Fruit fly (Drosophila melanogaster) whole organism, embryonic: ENCODE results near the gene Drsl2.

Experiments
- Aef1 ChIP-seq: fragments of 200-800 bp; sonication (Bioruptor generic); IDR thresholded peaks from 3 replicates; pipeline ENCODE4 v1.3.6; 2022; ENCODE audit warnings: missing biosample characterization, missing genetic modification characterization
- Antp ChIP-seq: fragments of 200-800 bp; sonication (Bioruptor generic); optimal IDR thresholded peaks from 3 replicates; lab custom pipeline; 2016; ENCODE audit warnings: missing biosample characterization, missing genetic modification characterization
- Awh ChIP-seq: fragments of 200-800 bp; sonication (Bioruptor generic); IDR thresholded peaks from 2 replicates; pipeline ENCODE4, ENCODE4 v1.3.6; 2022; ENCODE audit warnings: missing biosample characterization, missing genetic modification characterization
- BEAF-32 ChIP-seq: fragments of 200-800 bp; sonication (Bioruptor generic); optimal IDR thresholded peaks from 3 replicates; lab custom pipeline; 2017; ENCODE audit warnings: missing biosample characterization, missing genetic modification characterization, mild to moderate bottlenecking, moderate library complexity, missing genetic modification reagents
- Bgb ChIP-seq: fragments of 200-800 bp; sonication (Bioruptor generic); IDR thresholded peaks from 2 replicates; pipeline ENCODE4 v1.3.6; 2022; ENCODE audit warnings: missing biosample characterization, missing genetic modification characterization; ENCODE audit not compliant: partially characterized antibody
- Blimp-1 ChIP-seq: fragments of 200-800 bp; sonication (Bioruptor generic); optimal IDR thresholded peaks from 3 replicates; lab custom pipeline; 2018; ENCODE audit warnings: missing biosample characterization, missing genetic modification characterization, mild to moderate bottlenecking, moderate library complexity, missing genetic modification reagents
- CG11456 ChIP-seq: fragments of 200-800 bp; sonication (Bioruptor generic); IDR thresholded peaks from 3 replicates; pipeline ENCODE4 v1.3.6; 2022; ENCODE audit warnings: missing biosample characterization, missing genetic modification characterization
- CG11723 ChIP-seq: fragments of 200-800 bp; sonication (Bioruptor generic); optimal IDR thresholded peaks from 2 replicates; lab custom pipeline; 2017; ENCODE audit warnings: missing biosample characterization, mild to moderate bottlenecking, missing genetic modification characterization
- CG14050 ChIP-seq: fragments of 200-800 bp; sonication (Bioruptor generic); IDR thresholded peaks from 3 replicates; pipeline ENCODE4 v1.3.6; 2022; ENCODE audit warnings: missing biosample characterization, missing genetic modification characterization
- CG14441 ChIP-seq: fragments of 200-800 bp; sonication (Bioruptor generic); IDR thresholded peaks from 2 replicates; pipeline ENCODE4 v1.3.6; 2022; ENCODE audit warnings: missing biosample characterization, missing genetic modification characterization
- CG14667 ChIP-seq: fragments of 200-800 bp; sonication (Bioruptor generic); IDR thresholded peaks from 2 replicates; pipeline ENCODE4 v1.3.6; 2022; ENCODE audit warnings: missing biosample characterization, missing genetic modification characterization
- CG17359 ChIP-seq: fragments of 200-800 bp; sonication (Bioruptor generic); optimal IDR thresholded peaks from 3 replicates; lab custom pipeline; 2018; ENCODE audit warnings: missing biosample characterization, mild to moderate bottlenecking, missing genetic modification characterization, moderate library complexity
- CG18599 ChIP-seq: fragments of 200-800 bp; sonication (Bioruptor generic); optimal IDR thresholded peaks from 3 replicates; lab custom pipeline; 2017; ENCODE audit warnings: missing biosample characterization, missing genetic modification characterization, mild to moderate bottlenecking, moderate library complexity, missing genetic modification reagents
- CG30431 ChIP-seq: fragments of 200-800 bp; sonication (Bioruptor generic); optimal IDR thresholded peaks from 2 replicates; lab custom pipeline; 2017; ENCODE audit warnings: missing biosample characterization, missing genetic modification characterization
- CG31441 ChIP-seq: fragments of 200-800 bp; sonication (Bioruptor generic); IDR thresholded peaks from 2 replicates; pipeline ENCODE4 v1.3.6; 2022; ENCODE audit warnings: missing biosample characterization, missing genetic modification characterization
- CG3726 ChIP-seq: fragments of 200-800 bp; sonication (Bioruptor generic); IDR thresholded peaks from 3 replicates; pipeline ENCODE4, ENCODE4 v1.3.6; 2022; ENCODE audit warnings: missing biosample characterization, missing genetic modification characterization
- CG4404 ChIP-seq: fragments of 200-800 bp; sonication (Bioruptor generic); IDR thresholded peaks from 2 replicates; pipeline ENCODE4 v1.3.6; 2022; ENCODE audit warnings: missing biosample characterization, missing genetic modification characterization
- CG4730 ChIP-seq: fragments of 200-800 bp; sonication (Bioruptor generic); IDR thresholded peaks from 2 replicates; pipeline ENCODE4 v1.3.6; 2022; ENCODE audit warnings: missing biosample characterization, missing genetic modification characterization
- D19A ChIP-seq: fragments of 200-800 bp; optimal IDR thresholded peaks from 3 replicates; lab custom pipeline; 2019; ENCODE audit warnings: missing biosample characterization, mild to moderate bottlenecking, missing genetic modification characterization, moderate library complexity
- GATAe ChIP-seq: fragments of 200-800 bp; sonication (Bioruptor generic); conservative IDR thresholded peaks from 2 replicates; pipeline ENCODE4 v1.3.6; 2022; ENCODE audit warnings: missing biosample characterization, missing genetic modification characterization
- H15 ChIP-seq: fragments of 200-800 bp; sonication (Bioruptor generic); IDR thresholded peaks from 3 replicates; pipeline ENCODE4 v1.3.6; 2022; ENCODE audit warnings: missing biosample characterization, missing genetic modification characterization
- HLH4C ChIP-seq: fragments of 200-800 bp; sonication (Bioruptor generic); IDR thresholded peaks from 3 replicates; pipeline ENCODE4 v1.3.6; 2022; ENCODE audit warnings: missing biosample characterization, missing genetic modification characterization; ENCODE audit not compliant: partially characterized antibody
- MTF-1 ChIP-seq: fragments of 200-800 bp; sonication (Bioruptor generic); optimal IDR thresholded peaks from 2 replicates; lab custom pipeline; 2018; ENCODE audit warnings: missing biosample characterization, mild to moderate bottlenecking, missing genetic modification characterization, borderline replicate concordance
- Oaz ChIP-seq: fragments of 200-800 bp; sonication (Bioruptor generic); IDR thresholded peaks from 2 replicates; pipeline ENCODE4 v1.3.6; 2022; ENCODE audit warnings: missing biosample characterization, missing genetic modification characterization
- TFAM ChIP-seq: fragments of 200-800 bp; sonication (Bioruptor generic); optimal IDR thresholded peaks from 2 replicates; lab custom pipeline; 2017; ENCODE audit warnings: missing biosample characterization, missing genetic modification characterization, inconsistent platforms
- YL-1 ChIP-seq: fragments of 200-800 bp; sonication (Bioruptor generic); optimal IDR thresholded peaks from 3 replicates; lab custom pipeline; 2017; ENCODE audit warnings: missing biosample characterization, mild to moderate bottlenecking, missing genetic modification characterization
- ab ChIP-seq: fragments of 200-800 bp; sonication (Bioruptor generic); optimal IDR thresholded peaks from 2 replicates; lab custom pipeline; 2016; ENCODE audit warnings: missing biosample characterization, missing genetic modification characterization
- bab2 ChIP-seq: fragments of 200-800 bp; sonication (Bioruptor generic); optimal IDR thresholded peaks from 2 replicates; lab custom pipeline; 2016; ENCODE audit warnings: missing biosample characterization, missing genetic modification characterization
- cas ChIP-seq: fragments of 200-800 bp; sonication (Bioruptor generic); IDR thresholded peaks from 2 replicates; pipeline ENCODE4 v1.3.6; 2022; ENCODE audit warnings: missing biosample characterization, missing genetic modification characterization
- crp ChIP-seq, 2 experiments: fragments of 200-800 bp; sonication (Bioruptor generic); optimal IDR thresholded peaks; 2 replicates in 1 of 2; 3 replicates in 1 of 2; lab custom pipeline; 2017; ENCODE audit warnings: missing biosample characterization in 2 of 2, missing genetic modification characterization in 2 of 2, mild to moderate bottlenecking in 1 of 2, moderate library complexity in 1 of 2
- dati ChIP-seq: fragments of 200-800 bp; sonication (Bioruptor generic); IDR thresholded peaks from 2 replicates; pipeline ENCODE4 v1.3.6; 2022; ENCODE audit warnings: missing biosample characterization, missing genetic modification characterization
- gro ChIP-seq: fragments of 200-800 bp; sonication (Bioruptor generic); optimal IDR thresholded peaks from 2 replicates; lab custom pipeline; 2016; ENCODE audit warnings: missing biosample characterization, missing genetic modification characterization
- hkb ChIP-seq, 2 experiments: fragments of 200-800 bp in 1 of 2; fragments of >200 bp in 1 of 2; sonication (Bioruptor generic) in 1 of 2; IDR thresholded peaks in 1 of 2; optimal IDR thresholded peaks in 1 of 2; 2 replicates each; pipeline versions ENCODE4 v1.3.6 to Lab custom; 2017 to 2022; ENCODE audit warnings: missing biosample characterization in 1 of 2, missing genetic modification characterization in 1 of 2
- mam ChIP-seq: fragments of 200-800 bp; sonication (Bioruptor generic); optimal IDR thresholded peaks from 3 replicates; lab custom pipeline; 2016; ENCODE audit warnings: missing biosample characterization, missing genetic modification characterization
- otp ChIP-seq: fragments of 200-800 bp; sonication (Bioruptor generic); IDR thresholded peaks from 3 replicates; pipeline ENCODE4, ENCODE4 v1.3.6; 2022; ENCODE audit warnings: missing biosample characterization, missing genetic modification characterization
- pan ChIP-seq, 4 experiments: fragments of >200 bp in 3 of 4; fragments of 200-800 bp in 1 of 4; sonication (Bioruptor generic) in 1 of 4; optimal IDR thresholded peaks in 3 of 4; IDR thresholded peaks in 1 of 4; 2 replicates each; pipeline versions ENCODE4 v1.3.6 to Lab custom; 2017 to 2022; ENCODE audit warnings: missing biosample characterization in 2 of 4, missing genetic modification characterization in 2 of 4, mixed read lengths in 1 of 4
- sob ChIP-seq: fragments of 200-800 bp; sonication (Bioruptor generic); IDR thresholded peaks from 2 replicates; pipeline ENCODE4 v1.3.6; 2022; ENCODE audit warnings: missing biosample characterization, missing genetic modification characterization
- tgo ChIP-seq: fragments of 200-800 bp; sonication (Bioruptor generic); IDR thresholded peaks from 3 replicates; pipeline ENCODE4 v1.3.6; 2022; ENCODE audit warnings: missing biosample characterization, missing genetic modification characterization
- tin ChIP-seq: fragments of 200-800 bp; sonication (Bioruptor generic); optimal IDR thresholded peaks from 3 replicates; lab custom pipeline; 2016; ENCODE audit warnings: missing biosample characterization, missing genetic modification characterization
- tio ChIP-seq: fragments of 200-800 bp; sonication (Bioruptor generic); optimal IDR thresholded peaks from 2 replicates; lab custom pipeline; 2017; ENCODE audit warnings: missing biosample characterization, missing genetic modification characterization, inconsistent platforms
- yki ChIP-seq: fragments of >200 bp; optimal IDR thresholded peaks from 3 replicates; lab custom pipeline; 2018

Gene Drsl2

dm6 chr3L:3288414-3288813, 25.7 kb upstream of the Drsl2 start (continued):
- TF ChIP-seq otp (GFP tag; lab: Robert Waterston, UW) (peak; percentile 12; the same call in 1 of the 3 replicates), bab2 (GFP tag; lab: Kevin White, UChicago) (peak; percentile 2), CG18599 (no peak), CG14441 (GFP tag; lab: Robert Waterston, UW) (peak; percentile 41; the same call in 1 of the 2 replicates), mam (GFP tag; lab: Kevin White, UChicago) (no peak), Aef1 (peak; percentile 34; the same call in 1 of the 3 replicates), sob (peak; percentile 53; the same call in 1 of the 2 replicates), tio (GFP tag; lab: Kevin White, UChicago) (no peak), crp (GFP tag; optimal IDR thresholded peaks at IDR 0.05; lab: Kevin White, UChicago) (no peak), Blimp-1 (peak; percentile 11), CG3726 (0 out of 3 replicates have a peak, but pooled peaks have one; percentile 43), YL-1 (GFP tag; lab: Kevin White, UChicago) (no peak), H15 (GFP tag; lab: Robert Waterston, UW) (peak; percentile 42; the same call in 1 of the 3 replicates), Oaz (GFP tag; lab: Robert Waterston, UW) (peak; percentile 36; the same call in 1 of the 2 replicates), CG30431 (no peak), pan (optimal IDR thresholded peaks at IDR 0.05; lab: Kevin White, UChicago) (no peak), pan (GFP tag; optimal IDR thresholded peaks at IDR 0.05 in 1 of 2, IDR thresholded peaks at IDR 0.05 in 1 of 2) (peak in 1 of 2 experiments; percentile 48), CG11723 (GFP tag; lab: Kevin White, UChicago) (no peak), dati (GFP tag; lab: Robert Waterston, UW) (0 out of 2 replicates have a peak, but pooled peaks have one; percentile 12), cas (no peak), tgo (GFP tag; lab: Robert Waterston, UW) (peak; percentile 36; the same call in 1 of the 3 replicates), tin (GFP tag; lab: Kevin White, UChicago) (peak; percentile 60), CG31441 (GFP tag; lab: Robert Waterston, UW) (0 out of 2 replicates have a peak, but pooled peaks have one; percentile 9), gro (GFP tag; lab: Kevin White, UChicago) (no peak), CG4730 (GFP tag; lab: Robert Waterston, UW) (peak; percentile 58; the same call in 1 of the 2 replicates), Antp (GFP tag; lab: Kevin White, UChicago) (no peak), CG14667 (GFP tag; lab: Robert Waterston, UW) (peak; percentile 47), CG11456 (peak; percentile 93), hkb (optimal IDR thresholded peaks at IDR 0.05; lab: Kevin White, UChicago) (no peak), hkb (GFP tag; IDR thresholded peaks at IDR 0.05; lab: Robert Waterston, UW) (no peak), MTF-1 (GFP tag; lab: Kevin White, UChicago) (peak; percentile 32), CG17359 (tag; lab: Kevin White, UChicago) (peak; percentile 55), GATAe (GFP tag; lab: Robert Waterston, UW) (no peak), Bgb (GFP tag; lab: Robert Waterston, UW) (0 out of 2 replicates have a peak, but pooled peaks have one; percentile 33)

dm6 chr3L:3291159-3291558, 23.0 kb upstream of the Drsl2 start, which contains the start of gene CG12009:
CG12009 (plus strand) TSS chr3L:3291459.
- TF ChIP-seq BEAF-32 (GFP tag; lab: Kevin White, UChicago) (no peak), CG11456 (no peak), HLH4C (no peak), TFAM (GFP tag; lab: Kevin White, UChicago) (no peak), ab (GFP tag; lab: Kevin White, UChicago) (no peak), D19A (tag; lab: Kevin White, UChicago) (no peak), CG14050 (no peak), CG4404 (no peak), tin (GFP tag; lab: Kevin White, UChicago) (no peak), Awh (GFP tag; lab: Robert Waterston, UW) (no peak), yki (no peak)
- TF ChIP-seq, all 482 proteins: peak for 0
